Worm (Caenorhabditis elegans) whole organism, late embryonic: Measurements from ENCODE around the gene T23B7.3.
"Not testable (repeated sequence)": the region's sequence is repeated elsewhere in the genome, so short reads cannot be mapped to it uniquely, and the experiment has no call there.

Experiments used
- C38D4.7 ChIP-seq: fragments of 200-800 bp; sonication (Bioruptor generic); optimal IDR thresholded peaks from 2 replicates; lab custom pipeline; 2018; ENCODE audit warnings: mild to moderate bottlenecking, missing genetic modification characterization, moderate library complexity, missing compliant biosample characterization
- F13H6.1 ChIP-seq: sonication (generic microtip); optimal IDR thresholded peaks from 2 replicates; lab custom pipeline; 2016; ENCODE audit warnings: missing genetic modification characterization, missing compliant biosample characterization
- K02D7.2 ChIP-seq: sonication (generic microtip); optimal IDR thresholded peaks from 2 replicates; lab custom pipeline; 2017; ENCODE audit warnings: mild to moderate bottlenecking, missing genetic modification characterization, missing compliant biosample characterization
- K09A11.1 ChIP-seq: sonication (generic microtip); optimal IDR thresholded peaks from 2 replicates; lab custom pipeline; 2017; ENCODE audit warnings: antibody characterized with exemption, mild to moderate bottlenecking, missing genetic modification characterization, missing compliant biosample characterization; ENCODE audit not compliant: insufficient read depth
- ama-1 ChIP-seq: fragments of 150-350 bp; optimal IDR thresholded peaks from 2 replicates; lab custom pipeline; 2014
- ceh-18 ChIP-seq: sonication (generic microtip); optimal IDR thresholded peaks from 2 replicates; lab custom pipeline; 2016; ENCODE audit warnings: missing genetic modification characterization, missing compliant biosample characterization
- ceh-19 ChIP-seq: fragments of 200-800 bp; sonication (Bioruptor generic); optimal IDR thresholded peaks from 2 replicates; lab custom pipeline; 2018; ENCODE audit warnings: mild to moderate bottlenecking, missing genetic modification characterization, missing compliant biosample characterization
- ceh-24 ChIP-seq: sonication (generic microtip); optimal IDR thresholded peaks from 2 replicates; lab custom pipeline; 2016; ENCODE audit warnings: mild to moderate bottlenecking, missing genetic modification characterization, missing compliant biosample characterization
- ceh-30 ChIP-seq: fragments of 150-350 bp; optimal IDR thresholded peaks from 2 replicates; lab custom pipeline; 2014; ENCODE audit warnings: missing biosample characterization, missing genetic modification characterization
- ceh-34 ChIP-seq: sonication (generic microtip); optimal IDR thresholded peaks from 2 replicates; lab custom pipeline; 2016; ENCODE audit warnings: mild to moderate bottlenecking, missing genetic modification characterization, missing compliant biosample characterization
- che-1 ChIP-seq: sonication (generic microtip); optimal IDR thresholded peaks from 2 replicates; lab custom pipeline; 2016; ENCODE audit warnings: mild to moderate bottlenecking, missing genetic modification characterization, missing compliant biosample characterization
- elt-2 ChIP-seq: sonication (generic microtip); optimal IDR thresholded peaks from 2 replicates; lab custom pipeline; 2016; ENCODE audit warnings: missing genetic modification reagents, missing genetic modification characterization, missing compliant biosample characterization
- elt-4 ChIP-seq: sonication (generic microtip); optimal IDR thresholded peaks from 2 replicates; lab custom pipeline; 2016; ENCODE audit warnings: missing genetic modification characterization, missing compliant biosample characterization
- ets-4 ChIP-seq: sonication (generic microtip); optimal IDR thresholded peaks from 2 replicates; lab custom pipeline; 2016; ENCODE audit warnings: missing genetic modification characterization, missing compliant biosample characterization
- eyg-1 ChIP-seq: sonication (generic microtip); optimal IDR thresholded peaks from 2 replicates; lab custom pipeline; 2016; ENCODE audit warnings: missing genotype, missing genetic modification characterization, missing compliant biosample characterization
- hlh-13 ChIP-seq: fragments of 200-800 bp; sonication (Bioruptor generic); optimal IDR thresholded peaks from 2 replicates; lab custom pipeline; 2018; ENCODE audit warnings: mild to moderate bottlenecking, missing genetic modification characterization, missing compliant biosample characterization
- hlh-15 ChIP-seq: sonication (generic microtip); optimal IDR thresholded peaks from 2 replicates; lab custom pipeline; 2016; ENCODE audit warnings: missing genetic modification characterization, missing compliant biosample characterization
- hlh-6 ChIP-seq: sonication (generic microtip); optimal IDR thresholded peaks from 2 replicates; lab custom pipeline; 2016; ENCODE audit warnings: missing genotype, missing genetic modification characterization, missing compliant biosample characterization
- mec-3 ChIP-seq: sonication (generic microtip); optimal IDR thresholded peaks from 2 replicates; lab custom pipeline; 2016; ENCODE audit warnings: borderline replicate concordance, missing genetic modification characterization, missing compliant biosample characterization
- pag-3 ChIP-seq: sonication (generic microtip); optimal IDR thresholded peaks from 2 replicates; lab custom pipeline; 2016; ENCODE audit warnings: missing compliant biosample characterization, missing genetic modification characterization, borderline replicate concordance
- pqm-1 ChIP-seq: sonication (generic microtip); optimal IDR thresholded peaks from 2 replicates; lab custom pipeline; 2016; ENCODE audit warnings: missing genetic modification characterization, missing compliant biosample characterization
- sdc-2 ChIP-seq: sonication (generic microtip); optimal IDR thresholded peaks from 2 replicates; lab custom pipeline; 2016; ENCODE audit warnings: missing genotype, missing genetic modification characterization, missing compliant biosample characterization
- syd-9 ChIP-seq: sonication (generic microtip); optimal IDR thresholded peaks from 2 replicates; lab custom pipeline; 2016; ENCODE audit warnings: mild to moderate bottlenecking, missing genetic modification characterization, moderate library complexity, missing compliant biosample characterization
- tbx-7 ChIP-seq: sonication (generic microtip); optimal IDR thresholded peaks from 2 replicates; lab custom pipeline; 2016; ENCODE audit warnings: missing genotype, missing genetic modification characterization, missing compliant biosample characterization
- unc-3 ChIP-seq, 2 experiments: fragments of 200-800 bp in 1 of 2; sonication (Bioruptor generic) in 1 of 2; sonication (generic microtip) in 1 of 2; conservative IDR thresholded peaks in 1 of 2; optimal IDR thresholded peaks in 1 of 2; 2 replicates each; pipeline versions ENCODE4 v1.3.6 to Lab custom; 2016 to 2022; ENCODE audit warnings: missing compliant biosample characterization in 2 of 2, missing genetic modification characterization in 2 of 2, missing genetic modification reagents in 1 of 2
- unc-55 ChIP-seq: sonication (generic microtip); optimal IDR thresholded peaks from 2 replicates; lab custom pipeline; 2017; ENCODE audit warnings: missing biosample characterization, missing genetic modification reagents, missing genetic modification characterization
- unc-86 ChIP-seq: sonication (generic microtip); optimal IDR thresholded peaks from 2 replicates; lab custom pipeline; 2016; ENCODE audit warnings: missing genetic modification characterization, missing compliant biosample characterization
- ztf-16 ChIP-seq: sonication (generic microtip); optimal IDR thresholded peaks from 2 replicates; lab custom pipeline; 2017; ENCODE audit warnings: missing genetic modification characterization, missing compliant biosample characterization

The T23B7.3 gene

DNA sequence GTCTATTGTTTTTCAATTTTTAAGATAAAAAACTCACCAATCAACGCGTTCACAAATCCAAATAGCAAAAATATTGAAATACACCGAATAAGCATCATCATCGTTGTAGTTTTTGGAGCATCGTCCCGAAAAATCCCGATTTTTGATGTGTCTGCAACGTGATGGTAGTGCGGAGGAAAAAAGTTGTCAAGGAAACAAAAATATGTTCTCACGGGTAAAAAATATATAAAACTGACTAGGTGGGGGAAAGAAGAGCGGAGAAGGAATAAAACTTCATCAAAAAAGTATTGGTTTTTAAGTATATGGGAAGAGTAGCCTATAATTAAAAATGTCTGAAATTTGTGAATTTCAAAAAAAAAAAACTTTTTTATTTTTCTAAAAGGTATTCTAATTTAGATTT is 38.0 kb upstream of the T23B7.3 start, which contains the start of gene rig-6:
TSS of gene rig-6 (minus strand) at position 101 of the 400 bp plus-strand sequence.
- TF ChIP-seq C38D4.7 (GFP tag; lab: Kevin White, UChicago) (no peak), unc-3 (GFP tag; conservative IDR thresholded peaks at IDR 0.05; lab: Robert Waterston, UW) (no peak), unc-3 (tag; optimal IDR thresholded peaks at IDR 0.05; lab: Kevin White, UChicago) (no peak)

DNA sequence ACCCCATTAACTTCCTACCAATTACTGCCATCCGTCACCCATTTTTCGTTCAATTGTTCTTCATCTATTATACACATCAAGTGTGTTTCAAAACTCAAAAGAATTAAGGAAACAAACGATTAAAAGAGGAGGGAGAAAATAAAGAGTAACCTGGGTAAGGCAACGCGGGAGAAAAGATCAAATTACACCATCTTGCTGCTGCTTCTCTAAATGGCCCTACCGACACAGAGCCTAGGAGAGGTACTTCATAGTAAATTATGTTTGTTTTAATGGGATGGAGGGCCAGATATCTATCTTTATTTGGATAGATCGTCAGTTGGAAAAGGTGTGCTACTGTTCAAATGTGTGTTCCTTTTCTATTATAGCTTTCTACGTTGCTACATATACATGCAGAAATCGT is 34.6 kb upstream of the T23B7.3 start:
- TF ChIP-seq ceh-30 (no peak), ceh-34 (tag; lab: Kevin White, UChicago) (peak; percentile 94), che-1 (tag; lab: Kevin White, UChicago) (no peak), eyg-1 (tag; lab: Kevin White, UChicago) (no peak), mec-3 (tag; lab: Kevin White, UChicago) (no peak), hlh-15 (tag; lab: Kevin White, UChicago) (no peak), hlh-13 (GFP tag; lab: Kevin White, UChicago) (no peak), K02D7.2 (tag; lab: Kevin White, UChicago) (no peak), elt-4 (no peak)

DNA sequence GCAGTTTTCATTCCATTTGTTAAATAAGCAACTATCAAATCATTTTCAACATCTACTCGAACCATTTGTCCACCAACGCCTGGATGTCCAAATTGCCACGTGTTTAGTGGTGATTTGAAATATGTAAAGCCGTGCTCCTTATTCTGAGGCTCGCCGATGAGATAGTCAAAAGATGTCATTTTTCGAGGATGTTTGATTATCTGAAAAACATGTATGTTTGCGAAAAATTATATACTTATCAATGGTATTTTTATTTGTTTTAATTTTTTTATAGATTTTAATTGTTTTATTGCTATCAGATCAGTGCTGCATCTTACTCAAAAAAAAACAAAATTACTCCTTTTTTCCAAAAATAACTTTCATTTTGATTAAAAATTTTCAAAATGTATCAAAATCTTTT is 31.2 kb upstream of the T23B7.3 start:
- TF ChIP-seq ceh-19 (GFP tag; lab: Kevin White, UChicago) = no peak

DNA sequence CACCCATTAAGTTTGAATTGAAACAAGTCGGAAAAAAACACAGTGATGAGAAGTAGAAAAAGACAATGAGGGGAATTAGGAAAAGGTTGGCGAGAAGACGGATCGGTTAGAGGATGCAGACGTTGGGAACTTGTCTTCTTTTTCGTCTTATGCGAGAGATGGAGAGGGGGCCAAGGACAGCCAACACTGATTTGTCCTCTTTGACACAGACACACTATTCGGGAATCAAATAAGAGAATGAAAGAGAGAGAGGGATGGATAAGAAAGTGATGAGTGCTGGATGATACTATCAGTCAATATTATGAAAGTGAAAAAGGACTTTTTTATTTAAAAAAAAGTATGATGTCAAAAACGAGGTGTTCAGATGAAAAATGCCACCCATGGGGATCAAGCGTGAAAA is 28.2 kb upstream of the T23B7.3 start, which contains the start of gene lact-5:
TSS of gene lact-5 (minus strand) at position 1 of the 400 bp plus-strand sequence.
- TF ChIP-seq che-1 (tag; lab: Kevin White, UChicago) (no peak), ets-4 (tag; lab: Kevin White, UChicago) (no peak), tbx-7 (tag; lab: Kevin White, UChicago) (no peak), elt-2 (tag; lab: Kevin White, UChicago) (peak; percentile 15), ztf-16 (no peak), unc-55 (GFP tag; lab: Kevin White, UChicago) (no peak)

DNA sequence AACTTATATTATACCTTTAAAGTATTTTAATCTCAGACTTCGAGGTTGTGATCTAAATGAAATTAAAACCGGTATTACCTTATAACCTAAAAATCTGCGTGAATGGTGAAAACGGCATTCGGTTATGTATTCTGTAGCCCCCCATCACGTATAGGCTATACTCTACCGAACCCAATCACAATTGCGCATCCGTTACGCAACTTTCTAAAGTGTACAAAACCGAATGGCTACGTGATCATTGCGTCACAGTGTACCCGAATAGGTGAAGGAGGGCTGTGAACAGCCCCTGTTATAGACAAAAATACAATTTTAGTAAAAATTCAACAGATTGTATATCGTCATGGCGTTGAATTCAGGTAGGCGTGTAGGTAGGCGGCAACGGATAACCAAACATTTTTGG is 27.4 kb upstream of the T23B7.3 start:
- TF ChIP-seq elt-2 (tag; lab: Kevin White, UChicago) = peak; percentile 60
- TF ChIP-seq sdc-2 = no peak
- TF ChIP-seq, all 69 proteins: peak for 1

DNA sequence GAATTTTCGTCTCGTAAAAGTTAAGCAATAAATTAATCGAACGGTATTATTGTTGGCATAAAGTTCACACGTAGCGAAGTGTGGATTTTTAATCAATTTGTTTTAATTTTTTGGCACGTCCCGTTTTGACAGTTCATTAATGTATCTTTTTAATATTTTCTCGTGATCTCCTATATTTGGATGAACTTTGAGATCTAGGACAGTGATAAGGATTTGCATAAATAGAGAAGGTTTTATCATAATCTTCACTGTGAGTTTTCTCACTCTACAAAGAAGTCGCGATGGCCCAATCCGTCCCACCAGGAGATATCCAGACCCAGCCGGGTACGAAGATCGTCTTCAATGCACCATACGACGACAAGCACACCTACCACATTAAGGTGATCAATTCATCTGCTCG is 24.9 kb upstream of the T23B7.3 start, which contains the start of the genes C33F10.8 and msp-40:
TSS of gene C33F10.8 (minus strand) at position 101 of the 400 bp plus-strand sequence.
TSS of gene msp-40 (plus strand) at position 282 of the 400 bp plus-strand sequence.
- TF ChIP-seq unc-86; syd-9; elt-2 (tag; lab: Kevin White, UChicago): not testable (repeated sequence)

DNA sequence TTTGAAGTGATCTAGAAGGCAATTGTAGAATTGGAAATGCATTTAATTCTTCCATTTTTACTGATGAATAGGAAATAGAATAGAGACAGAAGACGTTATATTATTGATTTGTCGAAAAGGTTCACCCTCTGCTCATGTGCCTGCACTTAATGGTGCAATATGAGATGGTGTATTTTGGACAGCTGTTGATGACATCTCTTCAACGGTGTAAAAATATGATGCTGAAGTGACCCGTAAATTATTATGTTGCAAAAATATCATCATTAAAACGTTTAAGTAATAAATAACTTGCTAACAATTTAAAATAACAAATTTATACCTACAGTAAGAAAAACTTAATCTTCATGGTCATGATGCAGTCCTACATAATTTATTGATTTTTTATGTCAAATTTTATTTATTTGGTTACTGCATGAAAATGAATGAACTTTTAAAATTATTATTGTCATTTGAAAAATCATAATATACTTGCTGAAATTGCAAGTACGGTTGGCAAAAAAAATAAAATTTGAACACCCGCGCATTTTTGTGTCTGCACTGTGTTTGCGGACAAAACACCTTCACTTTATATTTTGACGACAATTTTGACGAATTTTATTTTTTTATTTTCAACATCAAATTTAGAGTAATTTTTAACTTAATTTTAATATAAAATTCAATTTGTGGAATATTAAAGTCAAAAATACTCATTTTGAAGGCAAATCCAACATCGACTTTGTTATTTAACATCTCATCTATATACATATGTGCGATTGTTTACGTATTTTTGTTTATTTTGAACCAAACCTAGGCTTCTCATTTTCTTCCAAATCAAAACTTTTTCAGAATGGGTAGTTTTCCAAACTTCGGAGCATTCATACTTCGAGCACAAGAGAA is 22.0 kb upstream of the T23B7.3 start, which contains the start of the genes fbxb-88 and tbck-1:
TSS of gene fbxb-88 (minus strand) at position 151 of the 876 bp plus-strand sequence.
TSS of gene tbck-1 (plus strand) at position 826 of the 876 bp plus-strand sequence.
- TF ChIP-seq unc-55 (GFP tag; lab: Kevin White, UChicago) = peak; percentile 68
- no peak for TF ChIP-seq hlh-6 (tag; lab: Kevin White, UChicago)
- no peak for TF ChIP-seq mec-3 (tag; lab: Kevin White, UChicago)
- TF ChIP-seq ceh-34 (tag; lab: Kevin White, UChicago) = peak; percentile 0

DNA sequence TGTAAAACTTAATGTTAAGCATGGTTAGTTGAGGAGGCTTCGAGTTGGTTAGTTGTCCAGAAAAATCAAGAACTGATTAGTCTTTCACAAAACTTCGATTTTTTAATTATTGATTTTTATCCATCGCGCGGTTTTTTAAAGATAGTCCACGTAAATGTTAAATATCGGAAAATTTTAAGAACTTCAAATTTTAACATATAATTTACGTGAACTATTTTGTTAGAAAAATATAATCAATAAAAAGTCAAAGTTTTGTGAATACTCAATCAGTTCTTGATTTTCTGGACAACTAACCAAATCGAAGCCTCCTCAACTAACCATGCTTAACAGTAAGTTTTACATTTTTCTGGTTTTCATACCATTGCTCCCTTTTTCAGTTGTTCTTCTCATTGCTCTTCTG is 15.2 kb upstream of the T23B7.3 start, which contains the start of the genes C33F10.11 and C33F10.1:
TSS of gene C33F10.11 (minus strand) at position 101 of the 400 bp plus-strand sequence.
TSS of gene C33F10.1 (plus strand) at position 263 of the 400 bp plus-strand sequence.
- TF ChIP-seq F13H6.1 (tag; lab: Kevin White, UChicago) (no peak), K09A11.1 (tag; lab: Kevin White, UChicago) (no peak), pag-3 (tag; lab: Kevin White, UChicago) (no peak), ama-1 (lab: Kevin White, UChicago) (no peak), ceh-18 (tag; lab: Kevin White, UChicago) (no peak), che-1 (tag; lab: Kevin White, UChicago) (no peak), ceh-30 (no peak), ceh-24 (tag; lab: Kevin White, UChicago) (no peak), elt-4 (no peak), pqm-1 (no peak)
